Fruit fly (Drosophila melanogaster) whole organism, embryonic: ENCODE measurements around the gene Prx5.

Source experiments
- Aef1 ChIP-seq: fragments of 200-800 bp; sonication (Bioruptor generic); IDR thresholded peaks from 3 replicates; pipeline ENCODE4 v1.3.6; 2022; ENCODE audit warnings: missing biosample characterization, missing genetic modification characterization
- Atf-2 ChIP-seq: fragments of 200-800 bp; sonication (Bioruptor generic); optimal IDR thresholded peaks from 2 replicates; lab custom pipeline; 2016; ENCODE audit warnings: missing biosample characterization, missing genetic modification characterization
- Bgb ChIP-seq: fragments of 200-800 bp; sonication (Bioruptor generic); IDR thresholded peaks from 2 replicates; pipeline ENCODE4 v1.3.6; 2022; ENCODE audit warnings: missing biosample characterization, missing genetic modification characterization; ENCODE audit not compliant: partially characterized antibody
- CG10431 ChIP-seq: fragments of 200-800 bp; sonication (Bioruptor generic); optimal IDR thresholded peaks from 3 replicates; lab custom pipeline; 2018; ENCODE audit warnings: missing biosample characterization, mild to moderate bottlenecking, missing genetic modification characterization
- CG14050 ChIP-seq: fragments of 200-800 bp; sonication (Bioruptor generic); IDR thresholded peaks from 3 replicates; pipeline ENCODE4 v1.3.6; 2022; ENCODE audit warnings: missing biosample characterization, missing genetic modification characterization
- CG14710 ChIP-seq: fragments of 200-800 bp; sonication (Bioruptor generic); optimal IDR thresholded peaks from 3 replicates; lab custom pipeline; 2019; ENCODE audit warnings: missing biosample characterization, mild to moderate bottlenecking, missing genetic modification characterization, moderate library complexity
- CG18011 ChIP-seq: fragments of 200-800 bp; sonication (Bioruptor generic); optimal IDR thresholded peaks from 2 replicates; lab custom pipeline; 2017; ENCODE audit warnings: missing biosample characterization, missing genetic modification characterization, mild to moderate bottlenecking, moderate library complexity, missing genotype
- CG2120 ChIP-seq: fragments of 200-800 bp; sonication (Bioruptor generic); optimal IDR thresholded peaks from 3 replicates; lab custom pipeline; 2016; ENCODE audit warnings: missing biosample characterization, missing genetic modification characterization
- CG33213 ChIP-seq: fragments of 200-800 bp; sonication (Bioruptor generic); optimal IDR thresholded peaks from 3 replicates; lab custom pipeline; 2016; ENCODE audit warnings: missing biosample characterization, missing genetic modification characterization
- CG42726 ChIP-seq: fragments of 200-800 bp; sonication (Bioruptor generic); IDR thresholded peaks from 2 replicates; pipeline ENCODE4 v1.3.6; 2022; ENCODE audit warnings: missing biosample characterization, missing genetic modification characterization; ENCODE audit not compliant: partially characterized antibody
- CG4328 ChIP-seq: fragments of 200-800 bp; sonication (Bioruptor generic); optimal IDR thresholded peaks from 3 replicates; lab custom pipeline; 2017; ENCODE audit warnings: missing biosample characterization, missing genetic modification reagents, missing genetic modification characterization
- CG4820 ChIP-seq: fragments of 200-800 bp; sonication (Bioruptor generic); optimal IDR thresholded peaks from 3 replicates; lab custom pipeline; 2016; ENCODE audit warnings: missing biosample characterization, missing genetic modification characterization
- CG6689 ChIP-seq: fragments of 200-800 bp; sonication (Bioruptor generic); IDR thresholded peaks from 2 replicates; pipeline ENCODE4 v1.3.6; 2022; ENCODE audit warnings: missing biosample characterization, missing genetic modification characterization
- CG7372 ChIP-seq: fragments of 200-800 bp; sonication (Bioruptor generic); IDR thresholded peaks from 2 replicates; pipeline ENCODE4 v1.3.6; 2022; ENCODE audit warnings: missing biosample characterization, missing genetic modification characterization
- CG7745 ChIP-seq: fragments of 200-800 bp; sonication (Bioruptor generic); optimal IDR thresholded peaks from 2 replicates; lab custom pipeline; 2018; ENCODE audit warnings: missing biosample characterization, mild to moderate bottlenecking, missing genetic modification characterization, moderate library complexity
- CG7839 ChIP-seq: fragments of 200-800 bp; sonication (Bioruptor generic); optimal IDR thresholded peaks from 3 replicates; lab custom pipeline; 2018; ENCODE audit warnings: missing biosample characterization, mild to moderate bottlenecking, missing genetic modification characterization, moderate library complexity
- CG7928 ChIP-seq: fragments of 200-800 bp; sonication (Bioruptor generic); optimal IDR thresholded peaks from 2 replicates; lab custom pipeline; 2017; ENCODE audit warnings: missing biosample characterization, mild to moderate bottlenecking, missing genetic modification characterization
- CG8290 ChIP-seq, 3 experiments: fragments of 200-800 bp; sonication (Bioruptor generic); optimal IDR thresholded peaks; 2 replicates each; lab custom pipeline; 2016 to 2019; ENCODE audit warnings: missing biosample characterization in 3 of 3, missing genetic modification characterization in 3 of 3, mild to moderate bottlenecking in 2 of 3, moderate library complexity in 1 of 3
- CG9215 ChIP-seq: fragments of 200-800 bp; sonication (Bioruptor generic); IDR thresholded peaks from 2 replicates; pipeline ENCODE4 v1.3.6; 2022; ENCODE audit warnings: missing biosample characterization, missing genetic modification characterization
- CG9727 ChIP-seq: fragments of 200-800 bp; sonication (Bioruptor generic); optimal IDR thresholded peaks from 3 replicates; lab custom pipeline; 2017; ENCODE audit warnings: missing biosample characterization, mild to moderate bottlenecking, missing genetic modification characterization
- Dek ChIP-seq: fragments of 200-800 bp; sonication (Bioruptor generic); optimal IDR thresholded peaks from 3 replicates; lab custom pipeline; 2019; ENCODE audit warnings: missing biosample characterization, mild to moderate bottlenecking, missing genetic modification characterization, moderate library complexity
- Eip74EF ChIP-seq, 2 experiments: fragments of 200-800 bp in 1 of 2; fragments of >200 bp in 1 of 2; sonication (Bioruptor generic) in 1 of 2; optimal IDR thresholded peaks; 2 replicates each; lab custom pipeline; 2017 to 2019; ENCODE audit warnings: missing biosample characterization in 2 of 2, missing genetic modification characterization in 2 of 2, mild to moderate bottlenecking in 1 of 2, moderate library complexity in 1 of 2
- HmgD ChIP-seq: fragments of 200-800 bp; sonication (Bioruptor generic); optimal IDR thresholded peaks from 3 replicates; lab custom pipeline; 2016; ENCODE audit warnings: missing biosample characterization, missing genetic modification characterization
- Hr3 ChIP-seq: fragments of 200-800 bp; sonication (Bioruptor generic); optimal IDR thresholded peaks from 3 replicates; lab custom pipeline; 2016; ENCODE audit warnings: missing biosample characterization, missing genetic modification characterization
- MESR4 ChIP-seq: fragments of 200-800 bp; sonication (Bioruptor generic); optimal IDR thresholded peaks from 2 replicates; lab custom pipeline; 2018; ENCODE audit warnings: missing biosample characterization, mild to moderate bottlenecking, missing genetic modification characterization, moderate library complexity
- Mad ChIP-seq: fragments of 200-800 bp; sonication (Bioruptor generic); optimal IDR thresholded peaks from 2 replicates; lab custom pipeline; 2016; ENCODE audit warnings: missing biosample characterization, missing genetic modification characterization
- Max ChIP-seq: fragments of 200-800 bp; sonication (Bioruptor generic); optimal IDR thresholded peaks from 2 replicates; lab custom pipeline; 2016; ENCODE audit warnings: missing biosample characterization, mild to moderate bottlenecking, missing genetic modification characterization
- Ssrp ChIP-seq: fragments of 200-800 bp; sonication (Bioruptor generic); optimal IDR thresholded peaks from 2 replicates; lab custom pipeline; 2018; ENCODE audit warnings: missing biosample characterization, mild to moderate bottlenecking, missing genetic modification characterization, moderate library complexity
- bbx ChIP-seq: fragments of 200-800 bp; sonication (Bioruptor generic); IDR thresholded peaks from 2 replicates; pipeline ENCODE4 v1.3.6; 2022; ENCODE audit warnings: missing biosample characterization, missing genetic modification characterization; ENCODE audit not compliant: partially characterized antibody
- danr ChIP-seq: fragments of 200-800 bp; sonication (Bioruptor generic); IDR thresholded peaks from 2 replicates; pipeline ENCODE4 v1.3.6; 2022; ENCODE audit warnings: missing biosample characterization, missing genetic modification characterization
- dysf ChIP-seq: fragments of 200-800 bp; sonication (Bioruptor generic); IDR thresholded peaks from 3 replicates; pipeline ENCODE4 v1.3.6; 2022; ENCODE audit warnings: missing biosample characterization, missing genetic modification characterization
- emc ChIP-seq: fragments of 200-800 bp; sonication (Bioruptor generic); optimal IDR thresholded peaks from 2 replicates; lab custom pipeline; 2016; ENCODE audit warnings: missing biosample characterization, missing genetic modification characterization
- fd102C ChIP-seq: fragments of 200-800 bp; sonication (Bioruptor generic); optimal IDR thresholded peaks from 2 replicates; lab custom pipeline; 2018; ENCODE audit warnings: missing biosample characterization, mild to moderate bottlenecking, missing genetic modification characterization, moderate library complexity
- fd3F ChIP-seq: fragments of 200-800 bp; sonication (Bioruptor generic); optimal IDR thresholded peaks from 2 replicates; lab custom pipeline; 2018; ENCODE audit warnings: missing biosample characterization, mild to moderate bottlenecking, missing genetic modification characterization, moderate library complexity
- gce ChIP-seq: fragments of 200-800 bp; sonication (Bioruptor generic); IDR thresholded peaks from 3 replicates; pipeline ENCODE4 v1.3.6; 2022; ENCODE audit warnings: missing biosample characterization, missing genetic modification characterization
- gfzf ChIP-seq: fragments of 200-800 bp; sonication (Bioruptor generic); optimal IDR thresholded peaks from 2 replicates; lab custom pipeline; 2016; ENCODE audit warnings: missing biosample characterization, mild to moderate bottlenecking, missing genetic modification characterization, moderate library complexity
- grn ChIP-seq: fragments of 200-800 bp; sonication (Bioruptor generic); optimal IDR thresholded peaks from 3 replicates; lab custom pipeline; 2017; ENCODE audit warnings: missing biosample characterization, missing genetic modification characterization
- gt ChIP-seq: fragments of 200-800 bp; sonication (Bioruptor generic); IDR thresholded peaks from 2 replicates; pipeline ENCODE4 v1.3.6; 2022; ENCODE audit warnings: missing biosample characterization, missing genetic modification characterization
- hbn ChIP-seq: fragments of 200-800 bp; sonication (Bioruptor generic); IDR thresholded peaks from 2 replicates; pipeline ENCODE4 v1.3.6; 2022; ENCODE audit warnings: missing biosample characterization, missing genetic modification characterization; ENCODE audit not compliant: partially characterized antibody
- nau ChIP-seq: fragments of 200-800 bp; sonication (Bioruptor generic); optimal IDR thresholded peaks from 3 replicates; lab custom pipeline; 2017; ENCODE audit warnings: missing biosample characterization, mild to moderate bottlenecking, missing genetic modification characterization, missing genetic modification reagents
- nerfin-2 ChIP-seq: fragments of 200-800 bp; sonication (Bioruptor generic); IDR thresholded peaks from 2 replicates; pipeline ENCODE4 v1.3.6; 2022; ENCODE audit warnings: missing biosample characterization, missing genetic modification characterization; ENCODE audit not compliant: partially characterized antibody
- onecut ChIP-seq: fragments of 200-800 bp; sonication (Bioruptor generic); IDR thresholded peaks from 2 replicates; pipeline ENCODE4 v1.3.6; 2022; ENCODE audit warnings: missing biosample characterization, missing genetic modification characterization
- pita ChIP-seq: fragments of 200-800 bp; sonication (Bioruptor generic); optimal IDR thresholded peaks from 2 replicates; lab custom pipeline; 2017; ENCODE audit warnings: missing biosample characterization, mild to moderate bottlenecking, missing genetic modification characterization
- run ChIP-seq: fragments of 200-800 bp; sonication (Bioruptor generic); optimal IDR thresholded peaks from 3 replicates; lab custom pipeline; 2018; ENCODE audit warnings: missing biosample characterization, mild to moderate bottlenecking, missing genetic modification characterization
- toy ChIP-seq: fragments of 200-800 bp; sonication (Bioruptor generic); IDR thresholded peaks from 2 replicates; pipeline ENCODE4 v1.3.6; 2022; ENCODE audit warnings: missing biosample characterization, missing genetic modification characterization
- trh ChIP-seq: fragments of 200-800 bp; sonication (Bioruptor generic); optimal IDR thresholded peaks from 2 replicates; lab custom pipeline; 2016; ENCODE audit warnings: missing biosample characterization, missing genetic modification characterization
- tx ChIP-seq: fragments of 200-800 bp; sonication (Bioruptor generic); optimal IDR thresholded peaks from 2 replicates; lab custom pipeline; 2016; ENCODE audit warnings: missing biosample characterization, missing genetic modification characterization
- vnd ChIP-seq: fragments of 200-800 bp; sonication (Bioruptor generic); IDR thresholded peaks from 3 replicates; pipeline ENCODE4 v1.3.6; 2022; ENCODE audit warnings: missing biosample characterization, missing genetic modification characterization; ENCODE audit not compliant: partially characterized antibody

Prx5 gene

DNA sequence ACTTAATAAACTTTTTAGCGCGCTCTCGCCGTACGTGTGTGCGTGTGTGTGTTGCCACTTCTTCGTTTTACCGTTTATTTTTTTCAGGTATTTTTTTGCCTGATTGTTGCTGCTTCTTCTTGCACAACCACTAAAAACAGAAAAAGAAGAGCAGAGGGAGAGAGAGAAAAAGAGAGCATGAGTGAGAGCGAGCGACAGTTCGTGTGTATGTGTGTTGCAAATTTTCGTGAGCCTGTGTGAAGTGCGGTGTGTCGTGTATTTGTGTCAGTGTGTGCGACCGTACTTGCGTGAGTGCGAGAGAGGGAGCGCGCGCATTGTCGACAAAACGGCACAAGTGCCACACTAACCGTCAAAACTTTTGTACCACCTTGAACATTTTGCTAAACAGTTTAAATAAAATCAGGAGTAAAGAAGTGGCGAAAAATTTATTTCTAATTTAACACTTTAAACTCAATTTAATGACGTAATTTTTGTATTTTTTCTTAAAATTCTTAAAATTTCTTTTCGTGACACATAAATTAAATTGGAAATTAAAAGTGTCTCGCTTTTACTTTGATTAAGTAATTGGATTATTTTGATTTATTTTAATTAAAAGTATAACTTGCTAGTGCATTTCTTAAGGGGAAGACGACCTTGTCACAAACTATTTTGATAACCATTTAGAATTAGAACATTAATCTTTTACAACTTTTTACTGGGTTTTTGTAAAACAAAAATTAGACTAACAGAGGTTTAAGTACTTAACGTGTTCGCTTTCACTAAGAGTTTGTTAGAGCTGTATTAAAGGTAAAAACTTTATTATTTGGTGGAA is 30.1 kb upstream of the Prx5 start (continued):
- TF ChIP-seq Dek (tag; lab: Kevin White, UChicago) (peak; percentile 24), CG9215 (GFP tag; lab: Robert Waterston, UW) (no peak), gce (GFP tag; lab: Robert Waterston, UW) (no peak), tx (peak; percentile 42), gfzf (no peak), CG14050 (no peak), Mad (GFP tag; lab: Kevin White, UChicago) (no peak), fd3F (GFP tag; lab: Kevin White, UChicago) (peak; percentile 22), CG7745 (tag; lab: Kevin White, UChicago) (peak; percentile 26), Bgb (no peak), hbn (GFP tag; lab: Robert Waterston, UW) (no peak), toy (no peak), CG6689 (no peak), vnd (GFP tag; lab: Robert Waterston, UW) (no peak), CG33213 (GFP tag; lab: Kevin White, UChicago) (no peak), onecut (GFP tag; lab: Robert Waterston, UW) (peak; percentile 42), CG7372 (GFP tag; lab: Robert Waterston, UW) (no peak), CG18011 (GFP tag; lab: Kevin White, UChicago) (no peak), trh (GFP tag; lab: Kevin White, UChicago) (no peak), CG10431 (no peak), Hr3 (GFP tag; lab: Kevin White, UChicago) (peak; percentile 77), CG2120 (GFP tag; lab: Kevin White, UChicago) (peak; percentile 61), nau (GFP tag; lab: Kevin White, UChicago) (no peak), Atf-2 (no peak), emc (GFP tag; lab: Kevin White, UChicago) (no peak), Max (peak; percentile 8), CG9727 (GFP tag; lab: Kevin White, UChicago) (peak; percentile 80), Ssrp (tag; lab: Kevin White, UChicago) (peak; percentile 70), Aef1 (no peak), CG4328 (peak; percentile 37), Eip74EF (GFP tag; optimal IDR thresholded peaks at IDR 0.05; lab: Kevin White, UChicago) (no peak), CG7839 (peak; percentile 61), HmgD (GFP tag; lab: Kevin White, UChicago) (no peak), bbx (GFP tag; lab: Robert Waterston, UW) (no peak), dysf (GFP tag; lab: Robert Waterston, UW) (no peak), danr (no peak), nerfin-2 (GFP tag; lab: Robert Waterston, UW) (no peak), pita (GFP tag; lab: Kevin White, UChicago) (no peak), grn (no peak), CG4820 (GFP tag; lab: Kevin White, UChicago) (no peak), fd102C (GFP tag; lab: Kevin White, UChicago) (no peak), CG42726 (GFP tag; lab: Robert Waterston, UW) (no peak), gt (GFP tag; lab: Robert Waterston, UW) (no peak), CG8290 (GFP tag; optimal IDR thresholded peaks at IDR 0.05; lab: Kevin White, UChicago) (no peak), CG8290 (tag; optimal IDR thresholded peaks at IDR 0.05; lab: Kevin White, UChicago) (peak in 1 of 2 experiments; percentile 71), MESR4 (GFP tag; lab: Kevin White, UChicago) (peak; percentile 40), CG14710 (tag; lab: Kevin White, UChicago) (peak; percentile 50), run (no peak), CG7928 (peak; percentile 2)
